Fruit fly (Drosophila melanogaster) whole organism, embryonic: ENCODE results near the gene CG14982.
A peak's percentile ranks its signal among the peaks of the same experiment; 100 is the strongest.

ENCODE experiments used
- Antp ChIP-seq: fragments of 200-800 bp; sonication (Bioruptor generic); optimal IDR thresholded peaks from 3 replicates; lab custom pipeline; 2016; ENCODE audit warnings: missing biosample characterization, missing genetic modification characterization
- Asciz ChIP-seq: fragments of 200-800 bp; sonication (Bioruptor generic); optimal IDR thresholded peaks from 2 replicates; lab custom pipeline; 2017; ENCODE audit warnings: missing biosample characterization, mild to moderate bottlenecking, missing genetic modification characterization, missing genetic modification reagents
- Atf3 ChIP-seq: fragments of 200-800 bp; sonication (Bioruptor generic); optimal IDR thresholded peaks from 3 replicates; lab custom pipeline; 2016; ENCODE audit warnings: missing biosample characterization, missing genetic modification characterization
- C15 ChIP-seq: fragments of 200-800 bp; sonication (Bioruptor generic); IDR thresholded peaks from 3 replicates; pipeline ENCODE4 v1.3.6; 2022; ENCODE audit warnings: missing biosample characterization, missing genetic modification characterization
- CG10267 ChIP-seq: fragments of 200-800 bp; sonication (Bioruptor generic); optimal IDR thresholded peaks from 2 replicates; lab custom pipeline; 2018; ENCODE audit warnings: missing biosample characterization, mild to moderate bottlenecking, missing genetic modification characterization, moderate library complexity
- CG11504 ChIP-seq: fragments of 200-800 bp; sonication (Bioruptor generic); optimal IDR thresholded peaks from 3 replicates; lab custom pipeline; 2019; ENCODE audit warnings: missing biosample characterization, mild to moderate bottlenecking, missing genetic modification characterization, moderate library complexity
- CG13296 ChIP-seq: fragments of 200-800 bp; sonication (Bioruptor generic); optimal IDR thresholded peaks from 3 replicates; lab custom pipeline; 2018; ENCODE audit warnings: missing biosample characterization, mild to moderate bottlenecking, missing genetic modification characterization
- CG13775 ChIP-seq: fragments of 200-800 bp; sonication (Bioruptor generic); optimal IDR thresholded peaks from 3 replicates; lab custom pipeline; 2017; ENCODE audit warnings: missing biosample characterization, mild to moderate bottlenecking, missing genetic modification characterization
- CG14014 ChIP-seq: fragments of 200-800 bp; sonication (Bioruptor generic); IDR thresholded peaks from 2 replicates; pipeline ENCODE4 v1.3.6; 2022; ENCODE audit warnings: missing biosample characterization, missing genetic modification characterization
- CG14710 ChIP-seq: fragments of 200-800 bp; sonication (Bioruptor generic); optimal IDR thresholded peaks from 3 replicates; lab custom pipeline; 2019; ENCODE audit warnings: missing biosample characterization, mild to moderate bottlenecking, missing genetic modification characterization, moderate library complexity
- CG16779 ChIP-seq: fragments of 200-800 bp; sonication (Bioruptor generic); IDR thresholded peaks from 2 replicates; pipeline ENCODE4 v1.3.6; 2022; ENCODE audit warnings: missing biosample characterization, missing genetic modification characterization
- CG16863 ChIP-seq: fragments of 200-800 bp; sonication (Bioruptor generic); optimal IDR thresholded peaks from 3 replicates; lab custom pipeline; 2016; ENCODE audit warnings: missing biosample characterization, missing genetic modification characterization
- CG17385 ChIP-seq: fragments of 200-800 bp; sonication (Bioruptor generic); optimal IDR thresholded peaks from 3 replicates; lab custom pipeline; 2018; ENCODE audit warnings: missing biosample characterization, mild to moderate bottlenecking, missing genetic modification characterization
- CG2889 ChIP-seq: fragments of 200-800 bp; sonication (Bioruptor generic); IDR thresholded peaks from 3 replicates; pipeline ENCODE4 v1.3.6; 2022; ENCODE audit warnings: missing biosample characterization, missing genetic modification characterization
- CG32532 ChIP-seq: fragments of 200-800 bp; sonication (Bioruptor generic); IDR thresholded peaks from 2 replicates; pipeline ENCODE4 v1.3.6; 2022; ENCODE audit warnings: missing biosample characterization, missing genetic modification characterization
- CG32767 ChIP-seq: fragments of 200-800 bp; sonication (Bioruptor generic); IDR thresholded peaks from 2 replicates; pipeline ENCODE4 v1.3.6; 2022; ENCODE audit warnings: missing biosample characterization, missing genetic modification characterization
- CG4730 ChIP-seq: fragments of 200-800 bp; sonication (Bioruptor generic); IDR thresholded peaks from 2 replicates; pipeline ENCODE4 v1.3.6; 2022; ENCODE audit warnings: missing biosample characterization, missing genetic modification characterization
- CG4854 ChIP-seq: fragments of 200-800 bp; sonication (Bioruptor generic); optimal IDR thresholded peaks from 2 replicates; lab custom pipeline; 2016; ENCODE audit warnings: missing biosample characterization, missing genetic modification characterization, inconsistent platforms
- CG6689 ChIP-seq: fragments of 200-800 bp; sonication (Bioruptor generic); IDR thresholded peaks from 2 replicates; pipeline ENCODE4 v1.3.6; 2022; ENCODE audit warnings: missing biosample characterization, missing genetic modification characterization
- CG7357 ChIP-seq: fragments of 200-800 bp; sonication (Bioruptor generic); IDR thresholded peaks from 3 replicates; pipeline ENCODE4 v1.3.6; 2022; ENCODE audit warnings: missing biosample characterization, missing genetic modification characterization
- CG7372 ChIP-seq: fragments of 200-800 bp; sonication (Bioruptor generic); IDR thresholded peaks from 2 replicates; pipeline ENCODE4 v1.3.6; 2022; ENCODE audit warnings: missing biosample characterization, missing genetic modification characterization
- CHES-1-like ChIP-seq: fragments of 200-800 bp; sonication (Bioruptor generic); optimal IDR thresholded peaks from 2 replicates; lab custom pipeline; 2016; ENCODE audit warnings: missing biosample characterization, missing genetic modification characterization
- CrebB ChIP-seq: fragments of 200-800 bp; sonication (Bioruptor generic); optimal IDR thresholded peaks from 3 replicates; lab custom pipeline; 2018; ENCODE audit warnings: missing biosample characterization, mild to moderate bottlenecking, missing genetic modification characterization
- Dfd ChIP-seq, 2 experiments: fragments of >200 bp; optimal IDR thresholded peaks; 2 replicates each; lab custom pipeline; 2017; ENCODE audit warnings: missing biosample characterization in 2 of 2, missing genetic modification characterization in 2 of 2
- Dp ChIP-seq: fragments of 200-800 bp; sonication (Bioruptor generic); optimal IDR thresholded peaks from 2 replicates; lab custom pipeline; 2018; ENCODE audit warnings: missing biosample characterization, mild to moderate bottlenecking, missing genetic modification characterization, moderate library complexity
- Elba2 ChIP-seq: fragments of 200-800 bp; sonication (Bioruptor generic); optimal IDR thresholded peaks from 3 replicates; lab custom pipeline; 2016; ENCODE audit warnings: missing biosample characterization, missing genetic modification characterization
- H2.0 ChIP-seq: fragments of 200-800 bp; sonication (Bioruptor generic); IDR thresholded peaks from 2 replicates; pipeline ENCODE4 v1.3.6; 2022; ENCODE audit warnings: missing biosample characterization, missing genetic modification characterization
- Hmx ChIP-seq: fragments of 200-800 bp; sonication (Bioruptor generic); optimal IDR thresholded peaks from 2 replicates; lab custom pipeline; 2016; ENCODE audit warnings: missing biosample characterization, missing genetic modification characterization
- Hsf ChIP-seq: fragments of 200-800 bp; sonication (Bioruptor generic); optimal IDR thresholded peaks from 3 replicates; lab custom pipeline; 2016; ENCODE audit warnings: missing biosample characterization, missing genetic modification characterization
- Meics ChIP-seq: fragments of 200-800 bp; sonication (Bioruptor generic); optimal IDR thresholded peaks from 2 replicates; lab custom pipeline; 2017; ENCODE audit warnings: missing biosample characterization, mild to moderate bottlenecking, missing genetic modification characterization
- Mrtf ChIP-seq: fragments of 200-800 bp; sonication (Bioruptor generic); IDR thresholded peaks from 3 replicates; pipeline ENCODE4 v1.3.6; 2022; ENCODE audit warnings: missing biosample characterization, missing genetic modification characterization
- NK7.1 ChIP-seq: fragments of 200-800 bp; sonication (Bioruptor generic); optimal IDR thresholded peaks from 3 replicates; lab custom pipeline; 2016; ENCODE audit warnings: missing biosample characterization, missing genetic modification characterization
- Neu2 ChIP-seq: fragments of 200-800 bp; sonication (Bioruptor generic); optimal IDR thresholded peaks from 3 replicates; lab custom pipeline; 2016; ENCODE audit warnings: missing biosample characterization, missing genetic modification characterization, borderline replicate concordance
- Spps ChIP-seq: fragments of 200-800 bp; sonication (Bioruptor generic); optimal IDR thresholded peaks from 2 replicates; lab custom pipeline; 2018; ENCODE audit warnings: missing biosample characterization, mild to moderate bottlenecking, missing genetic modification characterization
- Stat92E ChIP-seq, 3 experiments: fragments of >200 bp in 2 of 3; fragments of 200-800 bp in 1 of 3; sonication (Bioruptor generic) in 1 of 3; optimal IDR thresholded peaks; 2 replicates each; lab custom pipeline; 2017 to 2019; ENCODE audit warnings: missing biosample characterization in 3 of 3, missing genetic modification characterization in 3 of 3, mild to moderate bottlenecking in 1 of 3, moderate library complexity in 1 of 3
- Xrp1 ChIP-seq: fragments of 200-800 bp; sonication (Bioruptor generic); IDR thresholded peaks from 2 replicates; pipeline ENCODE4 v1.3.6; 2022; ENCODE audit warnings: missing biosample characterization, missing genetic modification characterization
- ewg ChIP-seq: fragments of 200-800 bp; sonication (Bioruptor generic); optimal IDR thresholded peaks from 3 replicates; lab custom pipeline; 2017; ENCODE audit warnings: mild to moderate bottlenecking, missing biosample characterization, missing genetic modification reagents, missing genetic modification characterization
- fd102C ChIP-seq: fragments of 200-800 bp; sonication (Bioruptor generic); optimal IDR thresholded peaks from 2 replicates; lab custom pipeline; 2018; ENCODE audit warnings: missing biosample characterization, mild to moderate bottlenecking, missing genetic modification characterization, moderate library complexity
- gce ChIP-seq: fragments of 200-800 bp; sonication (Bioruptor generic); IDR thresholded peaks from 3 replicates; pipeline ENCODE4 v1.3.6; 2022; ENCODE audit warnings: missing biosample characterization, missing genetic modification characterization
- gcm ChIP-seq: fragments of 200-800 bp; sonication (Bioruptor generic); optimal IDR thresholded peaks from 2 replicates; lab custom pipeline; 2019; ENCODE audit warnings: missing biosample characterization, mild to moderate bottlenecking, missing genetic modification characterization, moderate library complexity
- ind ChIP-seq: fragments of 200-800 bp; sonication (Bioruptor generic); optimal IDR thresholded peaks from 3 replicates; lab custom pipeline; 2016; ENCODE audit warnings: missing biosample characterization, missing genetic modification characterization
- jumu ChIP-seq: fragments of 200-800 bp; sonication (Bioruptor generic); optimal IDR thresholded peaks from 3 replicates; lab custom pipeline; 2016; ENCODE audit warnings: missing biosample characterization, missing genetic modification characterization
- ken ChIP-seq: fragments of 200-800 bp; sonication (Bioruptor generic); IDR thresholded peaks from 3 replicates; pipeline ENCODE4 v1.3.6; 2022; ENCODE audit warnings: missing biosample characterization, missing genetic modification characterization
- mam ChIP-seq: fragments of 200-800 bp; sonication (Bioruptor generic); optimal IDR thresholded peaks from 3 replicates; lab custom pipeline; 2016; ENCODE audit warnings: missing biosample characterization, missing genetic modification characterization
- oc ChIP-seq: fragments of 200-800 bp; sonication (Bioruptor generic); optimal IDR thresholded peaks from 2 replicates; lab custom pipeline; 2018; ENCODE audit warnings: missing biosample characterization, mild to moderate bottlenecking, missing genetic modification characterization, moderate library complexity
- pb ChIP-seq: fragments of 200-800 bp; sonication (Bioruptor generic); optimal IDR thresholded peaks from 3 replicates; lab custom pipeline; 2016; ENCODE audit warnings: missing biosample characterization, missing genetic modification characterization
- phol ChIP-seq: fragments of 200-800 bp; sonication (Bioruptor generic); optimal IDR thresholded peaks from 3 replicates; lab custom pipeline; 2018; ENCODE audit warnings: missing biosample characterization, mild to moderate bottlenecking, missing genetic modification characterization, moderate library complexity
- shn ChIP-seq: fragments of 200-800 bp; sonication (Bioruptor generic); optimal IDR thresholded peaks from 3 replicates; lab custom pipeline; 2016; ENCODE audit warnings: missing biosample characterization, missing genetic modification characterization
- sim ChIP-seq: fragments of 200-800 bp; sonication (Bioruptor generic); IDR thresholded peaks from 2 replicates; pipeline ENCODE4 v1.3.6; 2022; ENCODE audit warnings: missing biosample characterization, missing genetic modification characterization
- unpg ChIP-seq: fragments of 200-800 bp; sonication (Bioruptor generic); optimal IDR thresholded peaks from 3 replicates; lab custom pipeline; 2018; ENCODE audit warnings: missing biosample characterization, mild to moderate bottlenecking, missing genetic modification characterization, moderate library complexity

CG14982 gene

DNA sequence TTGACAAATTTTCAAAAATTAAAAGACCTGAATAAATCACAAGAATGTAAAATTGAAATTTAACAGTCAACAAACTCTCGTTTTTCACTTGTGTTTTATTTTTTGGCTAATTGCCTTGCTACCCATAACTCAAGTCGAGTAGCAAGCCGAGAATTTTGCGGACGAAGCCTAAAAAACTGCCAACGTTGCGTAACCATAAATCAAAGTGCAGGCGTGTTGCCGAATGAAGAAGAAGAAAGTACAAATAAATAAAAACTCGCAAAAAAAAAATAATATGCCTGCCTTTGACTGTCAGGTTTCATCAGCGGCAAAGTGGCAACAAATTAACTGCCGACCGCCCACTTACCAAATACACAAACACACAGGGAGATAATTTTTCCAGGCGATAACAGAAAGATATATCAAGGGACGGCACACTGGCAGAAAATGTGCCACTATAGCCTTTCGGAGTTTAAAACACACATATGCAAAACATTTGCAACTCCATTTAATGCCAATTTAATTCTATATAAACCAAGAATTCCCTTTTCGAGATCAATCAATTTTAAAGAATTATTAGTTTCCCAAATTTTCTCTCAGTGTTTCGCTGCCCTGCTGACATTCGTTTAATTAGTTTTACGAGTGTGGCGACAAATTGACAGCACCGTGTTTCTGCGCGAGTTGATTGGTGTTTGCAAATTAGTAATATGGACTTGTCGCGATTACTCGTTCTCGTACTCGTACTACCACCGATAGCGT is 14.1 kb upstream of the CG14982 start (continued):
- no peak for TF ChIP-seq Dfd (GFP tag; optimal IDR thresholded peaks at IDR 0.05; lab: Kevin White, UChicago)
- peak; percentile 92 for TF ChIP-seq CG32532
- peak; percentile 64 for TF ChIP-seq phol
- peak; percentile 94 for TF ChIP-seq CG14014
- TF ChIP-seq ind (GFP tag; lab: Kevin White, UChicago): peak; percentile 87
- TF ChIP-seq jumu (GFP tag; lab: Kevin White, UChicago): peak; percentile 77
- no peak; the same call in 1 of the 2 replicates for TF ChIP-seq sim (GFP tag; lab: Robert Waterston, UW)
- TF ChIP-seq NK7.1 (GFP tag; lab: Kevin White, UChicago): peak; percentile 55
- TF ChIP-seq CrebB (tag; lab: Kevin White, UChicago): peak; percentile 85
- peak; percentile 75 for TF ChIP-seq CG6689 (GFP tag; lab: Robert Waterston, UW)
- TF ChIP-seq CG10267: peak; percentile 43
- TF ChIP-seq pb (GFP tag; lab: Kevin White, UChicago): peak; percentile 41
- no peak for TF ChIP-seq Elba2 (GFP tag; lab: Kevin White, UChicago)
- peak; percentile 47; the same call in 1 of the 3 replicates for TF ChIP-seq gce
- TF ChIP-seq ken (GFP tag; lab: Robert Waterston, UW): peak; percentile 76
- TF ChIP-seq CG16779 (GFP tag; lab: Robert Waterston, UW): peak; percentile 80
- TF ChIP-seq CG4854: peak; percentile 72
- peak; percentile 81 for TF ChIP-seq CG13775 (GFP tag; lab: Kevin White, UChicago)
- peak; percentile 83 for TF ChIP-seq CG16863 (GFP tag; lab: Kevin White, UChicago)
- TF ChIP-seq C15: peak; percentile 72; the same call in 1 of the 3 replicates
- peak; percentile 64 for TF ChIP-seq Atf3
- TF ChIP-seq fd102C (GFP tag; lab: Kevin White, UChicago): no peak
- TF ChIP-seq ewg (GFP tag; lab: Kevin White, UChicago): peak; percentile 62
- TF ChIP-seq H2.0 (GFP tag; lab: Robert Waterston, UW): peak; percentile 80
- peak; percentile 65 for TF ChIP-seq Asciz (GFP tag; lab: Kevin White, UChicago)
- no peak for TF ChIP-seq gcm (GFP tag; lab: Kevin White, UChicago)
- TF ChIP-seq CG2889 (GFP tag; lab: Robert Waterston, UW): peak; percentile 89
- no peak for TF ChIP-seq Spps (tag; lab: Kevin White, UChicago)
- peak; percentile 83 for TF ChIP-seq CG4730
- TF ChIP-seq shn (GFP tag; lab: Kevin White, UChicago): peak; percentile 55
- TF ChIP-seq Hsf (GFP tag; lab: Kevin White, UChicago): peak; percentile 88
- no peak for TF ChIP-seq Neu2 (GFP tag; lab: Kevin White, UChicago)
- TF ChIP-seq mam: peak; percentile 95
- peak; percentile 85 for TF ChIP-seq unpg
- peak; percentile 90 for TF ChIP-seq CHES-1-like
- no peak for TF ChIP-seq Stat92E (GFP tag; optimal IDR thresholded peaks at IDR 0.05; lab: Kevin White, UChicago)
- TF ChIP-seq CG14710 (tag; lab: Kevin White, UChicago): no peak
- TF ChIP-seq Meics: peak; percentile 93
- TF ChIP-seq CG7372 (GFP tag; lab: Robert Waterston, UW): peak; percentile 83
- no peak for TF ChIP-seq oc (tag; lab: Kevin White, UChicago)
- TF ChIP-seq CG13296 (GFP tag; lab: Kevin White, UChicago): peak; percentile 89
- peak; percentile 84 for TF ChIP-seq Xrp1 (GFP tag; lab: Robert Waterston, UW)
- TF ChIP-seq CG11504 (tag; lab: Kevin White, UChicago): peak; percentile 88
- peak; percentile 87 for TF ChIP-seq CG17385
- TF ChIP-seq CG7357: peak; percentile 66
- TF ChIP-seq Dp (GFP tag; lab: Kevin White, UChicago): no peak
- peak; percentile 78 for TF ChIP-seq Mrtf (GFP tag; lab: Robert Waterston, UW)
- TF ChIP-seq Hmx (GFP tag; lab: Kevin White, UChicago): peak; percentile 57
- peak; percentile 79 for TF ChIP-seq Antp (GFP tag; lab: Kevin White, UChicago)
- TF ChIP-seq CG32767 (GFP tag; lab: Robert Waterston, UW): peak; percentile 75; the same call in 1 of the 2 replicates
